Fruit fly (Drosophila melanogaster): ENCODE measurements around the gene CG31643.

Gene CG31643

DNA sequence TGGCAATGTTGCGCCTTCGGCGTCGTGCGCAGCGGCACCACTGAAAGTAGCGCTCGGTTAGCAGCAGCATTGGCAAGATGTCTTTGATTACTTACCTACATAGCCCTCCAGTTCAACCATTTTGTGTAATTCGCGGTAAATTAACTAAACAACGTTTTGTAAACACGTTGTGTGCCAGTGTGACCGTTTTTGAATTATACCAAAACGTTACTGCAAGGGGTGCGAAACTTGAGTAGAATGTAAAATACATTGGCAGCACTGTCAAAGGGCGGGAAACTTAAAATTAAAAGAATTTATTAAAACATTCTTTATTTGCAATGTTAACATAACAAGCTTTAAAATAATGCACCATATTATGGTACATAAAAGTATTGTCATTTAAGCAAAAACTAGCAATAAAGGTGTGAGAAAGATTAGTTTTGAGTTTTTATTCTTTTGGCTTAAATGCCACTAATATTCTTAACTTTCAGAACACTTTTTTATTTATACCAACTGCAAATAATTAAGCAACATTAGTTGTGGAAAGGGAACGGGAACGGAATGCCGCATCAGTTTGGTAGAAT lies 13.5 kb upstream of the CG31643 start, which contains the start of gene CG9107 (continued):
- TF ChIP-seq CG2875 (GFP tag; optimal IDR thresholded peaks at IDR 0.05) (no peak), CG16815 (GFP tag; optimal IDR thresholded peaks at IDR 0.05) (no peak), CG8924 (tag; optimal IDR thresholded peaks at IDR 0.05) (no peak), CG6813 (GFP tag; optimal IDR thresholded peaks at IDR 0.05) (no peak), mam (GFP tag; optimal IDR thresholded peaks at IDR 0.05) (no peak), Hr39 (optimal IDR thresholded peaks at IDR 0.05) (no peak), ssp (GFP tag; IDR thresholded peaks at IDR 0.05) (no peak), tna (GFP tag; IDR thresholded peaks at IDR 0.05; ENCODE audit: partially characterized antibody) (no peak), Camta (GFP tag; optimal IDR thresholded peaks at IDR 0.05) (no peak), CG9609 (GFP tag; optimal IDR thresholded peaks at IDR 0.05) (no peak), gro (GFP tag; optimal IDR thresholded peaks at IDR 0.05) (no peak), CG2129 (GFP tag; IDR thresholded peaks at IDR 0.05; ENCODE audit: partially characterized antibody) (no peak), BtbVII (GFP tag; optimal IDR thresholded peaks at IDR 0.05) (no peak), CG9437 (GFP tag; optimal IDR thresholded peaks at IDR 0.05) (peak; percentile 90), CG1602 (GFP tag; optimal IDR thresholded peaks at IDR 0.05) (no peak), pzg (GFP tag; optimal IDR thresholded peaks at IDR 0.05) (peak; percentile 92), Ssrp (tag; optimal IDR thresholded peaks at IDR 0.05) (no peak), cg (GFP tag; optimal IDR thresholded peaks at IDR 0.05) (no peak), gcm (GFP tag; optimal IDR thresholded peaks at IDR 0.05) (no peak), gem (tag; optimal IDR thresholded peaks at IDR 0.05) (no peak), Atf3 (GFP tag; optimal IDR thresholded peaks at IDR 0.05) (no peak), Rfx (GFP tag; IDR thresholded peaks at IDR 0.05) (no peak), sens (GFP tag) (no peak), h (optimal IDR thresholded peaks at IDR 0.05) (no peak), Med (GFP tag) (peak; percentile 44), CG13296 (GFP tag; optimal IDR thresholded peaks at IDR 0.05) (no peak), bowl (GFP tag; IDR thresholded peaks at IDR 0.05) (no peak), ind (GFP tag; optimal IDR thresholded peaks at IDR 0.05) (no peak), fru (optimal IDR thresholded peaks at IDR 0.05) (no peak), CrebB (tag; optimal IDR thresholded peaks at IDR 0.05) (no peak), CG5245 (GFP tag; optimal IDR thresholded peaks at IDR 0.05) (no peak), maf-S (GFP tag; optimal IDR thresholded peaks at IDR 0.05) (no peak), eyg (GFP tag; optimal IDR thresholded peaks at IDR 0.05) (no peak), lov (optimal IDR thresholded peaks at IDR 0.05) (no peak), lov (GFP tag; IDR thresholded peaks at IDR 0.05) (no peak), ro (GFP tag; IDR thresholded peaks at IDR 0.05) (no peak), CG12104 (GFP tag; optimal IDR thresholded peaks at IDR 0.05) (no peak), Awh (GFP tag; IDR thresholded peaks at IDR 0.05) (no peak), z (GFP tag; IDR thresholded peaks at IDR 0.05) (no peak), CG9797 (GFP tag; optimal IDR thresholded peaks at IDR 0.05) (peak; percentile 89), danr (GFP tag; IDR thresholded peaks at IDR 0.05) (no peak), sob (GFP tag; IDR thresholded peaks at IDR 0.05) (no peak), bigmax (GFP tag; optimal IDR thresholded peaks at IDR 0.05) (no peak), CG18599 (GFP tag; optimal IDR thresholded peaks at IDR 0.05) (no peak), lab (GFP tag; optimal IDR thresholded peaks at IDR 0.05) (no peak), zf30C (GFP tag; optimal IDR thresholded peaks at IDR 0.05) (no peak), GATAe (GFP tag; conservative IDR thresholded peaks at IDR 0.05) (no peak), ewg (GFP tag; optimal IDR thresholded peaks at IDR 0.05) (no peak), CG9727 (GFP tag; optimal IDR thresholded peaks at IDR 0.05) (no peak), zen (tag; optimal IDR thresholded peaks at IDR 0.05) (peak; percentile 22), TFAM (GFP tag; optimal IDR thresholded peaks at IDR 0.05) (no peak), grau (tag; optimal IDR thresholded peaks at IDR 0.05) (no peak), BEAF-32 (GFP tag; optimal IDR thresholded peaks at IDR 0.05) (peak; percentile 10)

All from whole organism, embryonic.